Worm (Caenorhabditis elegans): ENCODE results near the gene K03H1.13.

ce11 chrIII:9963447-9963846, 13.3 kb upstream of the K03H1.13 start:
- TF ChIP-seq snpc-4 (tag; optimal IDR thresholded peaks at IDR 0.05) (no peak), unc-62 (GFP tag; optimal IDR thresholded peaks at IDR 0.05) (no peak), elt-2 (tag; optimal IDR thresholded peaks at IDR 0.05) (no peak), ceh-28 (tag; optimal IDR thresholded peaks at IDR 0.05) (no peak), mdl-1 (tag; optimal IDR thresholded peaks at IDR 0.05) (no peak), nhr-11 (tag; optimal IDR thresholded peaks at IDR 0.05) (no peak), jun-1 (tag; optimal IDR thresholded peaks at IDR 0.05) (no peak), ama-1 (optimal IDR thresholded peaks at IDR 0.05) (no peak), lin-39 (tag; optimal IDR thresholded peaks at IDR 0.05) (no peak), nhr-23 (tag; optimal IDR thresholded peaks at IDR 0.05) (no peak), pha-4 (tag; optimal IDR thresholded peaks at IDR 0.05) (no peak), nhr-12 (tag; optimal IDR thresholded peaks at IDR 0.05) (no peak)
